Worm (Caenorhabditis elegans): ENCODE data around the gene C07A9.9.

DNA sequence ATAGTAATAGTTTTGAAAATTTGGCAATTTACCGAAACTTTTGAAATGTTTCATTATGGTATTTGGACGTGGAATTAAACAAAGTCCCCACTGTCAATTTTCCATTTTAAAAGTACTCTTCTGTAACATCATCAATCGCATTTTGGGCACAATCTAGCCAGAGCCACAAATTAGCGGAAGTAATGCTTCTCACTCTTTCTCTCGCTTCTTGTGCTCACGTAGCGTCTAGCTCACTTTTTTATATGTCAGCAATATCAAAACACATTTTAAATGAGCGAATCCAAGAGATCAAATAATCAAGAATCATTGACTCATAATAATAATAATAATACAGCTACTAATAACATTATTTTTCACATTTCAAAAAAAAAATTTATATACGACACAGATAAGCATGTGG, 3.5 kb downstream of the C07A9.9 start:
- TF ChIP-seq dao-5 (tag; optimal IDR thresholded peaks at IDR 0.05) (no peak), him-1 (tag; optimal IDR thresholded peaks at IDR 0.05) (no peak)

Data from whole organism, L4/young adult.